Fruit fly (Drosophila melanogaster) Kc167 (cell line): ENCODE measurements around the gene Kmn1.
"Not testable (repeated sequence)": the region's sequence is repeated elsewhere in the genome, so short reads cannot be mapped to it uniquely, and the experiment has no call there.

Source experiments
- Myc ChIP-seq: fragments of >200 bp; optimal IDR thresholded peaks from 2 replicates; lab custom pipeline; 2017; ENCODE audit warnings: missing external identifiers
- Sin3A ChIP-seq: fragments of >200 bp; optimal IDR thresholded peaks from 2 replicates; lab custom pipeline; 2018; ENCODE audit warnings: missing external identifiers
- h ChIP-seq: fragments of >200 bp; optimal IDR thresholded peaks from 3 replicates; lab custom pipeline; 2018; ENCODE audit warnings: missing external identifiers
- insv ChIP-seq: fragments of >200 bp; optimal IDR thresholded peaks from 3 replicates; lab custom pipeline; 2018; ENCODE audit warnings: missing external identifiers
- psq ChIP-seq: fragments of >200 bp; optimal IDR thresholded peaks from 2 replicates; lab custom pipeline; 2017; ENCODE audit warnings: missing external identifiers
- ttk ChIP-seq: sonication (Bioruptor generic); optimal IDR thresholded peaks from 2 replicates; lab custom pipeline; 2017; ENCODE audit warnings: missing external identifiers

Kmn1 gene

DNA sequence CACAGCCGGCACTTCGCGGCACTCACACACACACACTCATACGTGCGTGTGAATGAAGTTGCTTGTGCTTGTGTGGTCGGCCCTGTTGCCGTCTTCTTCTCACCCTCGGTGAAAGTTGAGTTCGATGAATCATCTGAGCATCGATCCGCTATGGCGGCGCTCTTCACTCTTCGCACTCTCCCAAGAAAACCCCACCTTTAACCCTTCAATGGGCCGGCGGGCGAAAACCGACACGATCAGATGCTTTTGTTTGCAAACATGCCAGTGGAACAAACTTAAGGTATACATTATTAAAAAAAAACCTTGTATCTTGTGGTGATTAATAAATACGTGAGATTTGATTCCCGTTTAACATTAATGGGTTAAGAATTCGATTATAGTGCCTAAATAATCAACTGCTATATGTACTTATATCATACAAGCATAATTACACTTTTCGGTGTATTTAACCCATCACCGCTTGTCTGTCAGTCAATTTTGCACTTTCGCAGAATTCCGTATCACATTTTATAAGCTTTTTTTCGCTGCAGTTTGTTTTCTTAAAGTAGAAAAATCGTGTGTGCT is 28.6 kb upstream of the Kmn1 start:
- no peak for TF ChIP-seq Myc (lab: Kevin White, UChicago)
- TF ChIP-seq insv (lab: Kevin White, UChicago): no peak
- no peak for TF ChIP-seq h (lab: Kevin White, UChicago)
- TF ChIP-seq psq (lab: Kevin White, UChicago): no peak
- TF ChIP-seq ttk: no peak
- TF ChIP-seq Sin3A (lab: Kevin White, UChicago): no peak

- not testable (repeated sequence) for TF ChIP-seq Myc, Sin3A, psq (lab: Kevin White, UChicago)
These were observed 27.3 kb upstream of the Kmn1 start, which contains the start of gene rho-4 for dm6 chrX:11599589-11599988. rho-4 (plus strand) TSS chrX:11599838.

dm6 chrX:11584075-11584474 is 11.8 kb upstream of the Kmn1 start, which contains the start of gene pkm:
pkm (minus strand) TSS chrX:11584175.
- TF ChIP-seq h (lab: Kevin White, UChicago): no peak
- no peak for TF ChIP-seq ttk
- TF ChIP-seq psq (lab: Kevin White, UChicago): no peak
- TF ChIP-seq insv (lab: Kevin White, UChicago): no peak
- no peak for TF ChIP-seq Sin3A (lab: Kevin White, UChicago)
- TF ChIP-seq Myc (lab: Kevin White, UChicago): no peak

dm6 chrX:11580200-11580840 is 8.1 kb upstream of the Kmn1 start, which contains the start of gene nod:
nod (plus strand) TSS chrX:11580772.
- TF ChIP-seq insv (lab: Kevin White, UChicago) (no peak), Myc (lab: Kevin White, UChicago) (no peak)

dm6 chrX:11578841-11579240 is 6.6 kb upstream of the Kmn1 start:
- TF ChIP-seq h (lab: Kevin White, UChicago) (no peak), Myc (lab: Kevin White, UChicago) (no peak), insv (lab: Kevin White, UChicago) (no peak), psq (lab: Kevin White, UChicago) (no peak), Sin3A (lab: Kevin White, UChicago) (no peak), ttk (no peak)

dm6 chrX:11576540-11576939 is 4.3 kb upstream of the Kmn1 start, which contains the start of gene CG11695:
CG11695 (plus strand) TSS chrX:11576883.
- TF ChIP-seq h (lab: Kevin White, UChicago) (no peak), insv (lab: Kevin White, UChicago) (no peak), Sin3A (lab: Kevin White, UChicago) (no peak), Myc (lab: Kevin White, UChicago) (no peak), ttk (no peak)

DNA sequence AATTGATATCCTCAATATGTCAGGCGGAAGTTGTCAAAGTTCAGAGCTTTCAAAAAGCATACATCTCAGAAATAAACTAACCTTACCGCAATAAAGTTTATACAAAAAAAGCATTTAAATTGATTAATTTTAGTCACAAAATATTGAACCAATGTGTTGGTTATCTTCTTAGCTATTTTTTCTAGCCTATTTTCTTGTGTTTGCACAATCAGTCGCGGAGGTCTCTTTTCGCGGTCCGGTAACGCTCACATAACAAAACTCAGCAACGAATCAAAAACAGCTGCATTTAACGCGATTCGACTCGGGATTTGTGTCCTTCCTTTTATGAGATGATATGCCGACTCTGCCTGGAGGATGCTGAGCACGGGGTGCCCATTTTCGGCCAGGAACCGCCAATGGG is 1.3 kb upstream of the Kmn1 start, which contains the start of gene CG11696:
Gene CG11696, plus strand, starts transcription at position 203 of the 400 bp plus-strand sequence.
- TF ChIP-seq ttk: no peak
- TF ChIP-seq Myc (lab: Kevin White, UChicago): no peak

DNA sequence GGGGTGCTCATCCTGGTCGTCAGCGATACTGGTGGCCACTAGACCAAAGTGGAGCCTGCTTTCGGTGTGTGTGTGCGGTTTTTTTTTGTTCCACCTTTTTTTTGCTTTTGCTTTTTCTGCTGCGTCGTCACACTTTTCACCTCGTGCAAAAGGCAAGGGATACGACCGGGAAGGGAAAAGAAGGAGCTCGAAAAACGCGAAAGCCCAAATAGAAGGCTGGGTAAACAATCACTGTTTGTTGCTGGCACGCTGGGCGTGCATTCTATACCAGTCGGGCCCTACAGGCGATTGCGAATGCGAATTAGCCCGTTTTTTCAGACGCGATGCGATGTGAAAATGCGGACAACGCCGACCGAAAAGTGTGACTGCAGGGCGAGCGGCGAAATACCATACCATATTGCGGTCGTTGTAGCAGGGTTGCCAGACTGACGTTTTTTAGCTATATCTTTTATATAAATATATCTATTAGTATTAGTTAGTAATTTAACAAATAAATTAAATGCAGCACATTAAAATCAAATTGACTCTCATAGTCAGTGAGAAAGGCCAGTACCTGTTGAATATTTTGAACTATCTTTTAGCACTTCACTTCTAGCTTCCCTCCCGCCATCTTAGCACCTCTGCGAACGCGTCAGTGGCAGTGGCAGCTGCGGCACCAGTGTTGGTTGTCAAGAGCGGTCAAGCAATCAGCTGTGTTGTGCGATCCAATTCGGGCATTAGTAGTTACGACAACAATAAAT is 2.1 kb downstream of the Kmn1 start, which contains the start of the genes Polr2A and CG11699:
Gene Polr2A, minus strand, starts transcription at position 371 of the 740 bp plus-strand sequence.
Gene CG11699, plus strand, starts transcription at position 666 of the 740 bp plus-strand sequence.
- no peak for TF ChIP-seq insv (lab: Kevin White, UChicago)
- no peak for TF ChIP-seq Myc (lab: Kevin White, UChicago)
- TF ChIP-seq ttk: no peak
- TF ChIP-seq psq (lab: Kevin White, UChicago): no peak
- TF ChIP-seq h (lab: Kevin White, UChicago): no peak

DNA sequence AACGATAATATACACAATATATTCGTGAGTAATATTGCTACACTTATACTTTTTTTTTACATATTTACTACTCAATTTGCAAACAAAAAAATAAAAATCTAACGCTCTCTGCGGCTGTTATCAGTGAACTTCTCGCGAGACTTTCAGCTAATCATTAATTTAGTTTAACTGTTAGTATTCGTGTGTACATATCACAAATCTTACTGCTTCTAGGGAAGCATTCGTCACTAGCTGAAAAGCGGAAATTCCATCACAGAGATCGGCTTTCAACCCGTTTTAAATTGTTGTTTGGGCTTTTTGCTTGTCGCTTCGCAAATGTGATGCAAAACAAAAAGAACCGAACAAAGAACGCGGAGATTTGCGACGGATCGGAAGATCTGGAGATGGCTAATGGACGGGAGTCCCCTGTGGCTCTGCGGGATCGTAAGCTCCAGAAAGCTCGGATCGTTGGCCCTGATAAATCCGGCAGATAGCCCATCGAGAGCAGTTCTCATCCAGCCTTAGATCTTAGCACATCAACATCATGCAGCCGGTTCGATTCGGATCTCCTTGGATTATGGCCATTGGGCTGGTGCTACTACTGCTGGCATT is 10.7 kb downstream of the Kmn1 start, which contains the start of gene PGRP-SA:
Gene PGRP-SA, plus strand, starts transcription at position 194 of the 591 bp plus-strand sequence.
- no peak for TF ChIP-seq psq (lab: Kevin White, UChicago)
- no peak for TF ChIP-seq Myc (lab: Kevin White, UChicago)
- TF ChIP-seq ttk: no peak
- TF ChIP-seq Sin3A (lab: Kevin White, UChicago): no peak
- no peak for TF ChIP-seq h (lab: Kevin White, UChicago)
- TF ChIP-seq insv (lab: Kevin White, UChicago): no peak

- no peak for TF ChIP-seq Sin3A (lab: Kevin White, UChicago)
- no peak for TF ChIP-seq Myc (lab: Kevin White, UChicago)
- TF ChIP-seq psq (lab: Kevin White, UChicago): no peak
- TF ChIP-seq insv (lab: Kevin White, UChicago): no peak
- TF ChIP-seq h (lab: Kevin White, UChicago): no peak
- no peak for TF ChIP-seq ttk
These were observed 12.2 kb downstream of the Kmn1 start for dm6 chrX:11559728-11560724.
